Fruit fly (Drosophila melanogaster): Measurements from ENCODE around the gene galene.

Gene galene

DNA sequence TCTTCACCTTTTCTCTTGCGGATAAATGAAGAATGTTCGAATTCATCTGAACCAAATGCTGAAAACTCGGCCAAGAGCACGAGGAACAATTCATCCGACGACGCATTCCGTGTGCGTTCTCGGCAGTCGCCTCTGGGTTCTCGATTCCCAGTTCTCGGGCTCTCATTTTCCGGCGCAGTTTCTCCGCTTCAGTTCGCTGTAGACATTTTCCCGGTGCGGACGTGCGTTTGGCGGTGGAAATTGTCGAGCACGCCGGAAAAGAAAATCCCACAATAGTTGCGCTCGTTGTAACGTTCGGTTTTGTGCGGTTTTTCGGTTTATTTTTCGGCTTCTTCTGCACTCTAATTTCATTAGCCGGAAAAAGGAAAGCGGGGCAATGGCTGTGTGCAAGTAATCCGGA lies 40.2 kb downstream of the galene start, which contains the start of gene CG32333:
TSS of gene CG32333 (plus strand) at position 190 of the 400 bp plus-strand sequence.
- TF ChIP-seq CG10348 (GFP tag; IDR thresholded peaks at IDR 0.05) (no peak), Ets98B (GFP tag; IDR thresholded peaks at IDR 0.05) (no peak), CG15710 (tag; optimal IDR thresholded peaks at IDR 0.05) (no peak), D1 (tag; optimal IDR thresholded peaks at IDR 0.05) (no peak), Pif1B (GFP tag; optimal IDR thresholded peaks at IDR 0.05) (no peak), CG4496 (GFP tag; IDR thresholded peaks at IDR 0.05) (no peak), EcR (GFP tag; optimal IDR thresholded peaks at IDR 0.05) (no peak), CG12605 (GFP tag; IDR thresholded peaks at IDR 0.05) (no peak), CG32121 (GFP tag; IDR thresholded peaks at IDR 0.05) (no peak)

- TF ChIP-seq fd96Ca (GFP tag; IDR thresholded peaks at IDR 0.05) (no peak), CG12605 (GFP tag; IDR thresholded peaks at IDR 0.05) (no peak), CG8159 (tag; optimal IDR thresholded peaks at IDR 0.05) (peak; percentile 4), Ets98B (GFP tag; IDR thresholded peaks at IDR 0.05) (no peak), CG14655 (GFP tag; optimal IDR thresholded peaks at IDR 0.05) (peak; percentile 6), Snoo (tag; optimal IDR thresholded peaks at IDR 0.05) (no peak), CG10348 (GFP tag; IDR thresholded peaks at IDR 0.05) (no peak), CG13204 (GFP tag; optimal IDR thresholded peaks at IDR 0.05) (no peak), CG17806 (tag; optimal IDR thresholded peaks at IDR 0.05) (no peak), Pif1A (GFP tag; optimal IDR thresholded peaks at IDR 0.05) (no peak)
Observed at dm6 chr3L:1277937-1278336, 42.4 kb downstream of the galene start.

DNA sequence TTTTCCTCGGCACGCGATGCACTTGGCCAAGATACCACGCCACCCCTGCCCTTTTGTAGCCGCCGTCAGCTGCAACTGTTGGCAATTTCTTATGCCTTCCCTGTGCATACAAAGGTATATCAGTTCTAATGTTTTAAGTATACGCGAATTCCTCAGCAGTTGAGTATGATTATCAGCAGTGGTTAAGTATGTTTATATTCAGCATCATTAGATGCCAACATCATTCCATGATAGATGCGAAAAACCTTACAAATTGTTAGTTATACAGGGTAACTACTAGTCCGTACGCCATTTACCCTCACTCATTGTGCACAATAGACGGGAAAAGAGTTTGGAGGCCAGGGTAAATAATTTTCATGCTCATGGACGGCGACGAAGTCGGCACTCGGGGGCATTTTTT lies 44.2 kb downstream of the galene start:
- peak; percentile 48 for TF ChIP-seq CG15710 (tag; optimal IDR thresholded peaks at IDR 0.05)
- no peak for TF ChIP-seq CG13204 (GFP tag; optimal IDR thresholded peaks at IDR 0.05)
- peak; percentile 36 for TF ChIP-seq CG34367 (tag; optimal IDR thresholded peaks at IDR 0.05)
- TF ChIP-seq CG10348 (GFP tag; IDR thresholded peaks at IDR 0.05), result no peak
- TF ChIP-seq CG8301 (tag; optimal IDR thresholded peaks at IDR 0.05), result no peak
- TF ChIP-seq Pif1A (GFP tag; optimal IDR thresholded peaks at IDR 0.05), result no peak
- peak; percentile 7 for TF ChIP-seq CG8159 (tag; optimal IDR thresholded peaks at IDR 0.05)
- no peak for TF ChIP-seq CG9948 (tag; optimal IDR thresholded peaks at IDR 0.05)
- TF ChIP-seq CG14655 (GFP tag; optimal IDR thresholded peaks at IDR 0.05), result peak; percentile 3
- peak; percentile 33; the same call in 1 of the 2 replicates for TF ChIP-seq Ets98B (GFP tag; IDR thresholded peaks at IDR 0.05)
- no peak for TF ChIP-seq CG17806 (tag; optimal IDR thresholded peaks at IDR 0.05)
- TF ChIP-seq D1 (tag; optimal IDR thresholded peaks at IDR 0.05), result no peak
- TF ChIP-seq CG12605 (GFP tag; IDR thresholded peaks at IDR 0.05), result no peak
- no peak for TF ChIP-seq EcR (GFP tag; optimal IDR thresholded peaks at IDR 0.05)
- TF ChIP-seq gl (tag; optimal IDR thresholded peaks at IDR 0.05), result no peak
- TF ChIP-seq Snoo (tag; optimal IDR thresholded peaks at IDR 0.05), result no peak
- TF ChIP-seq rn (GFP tag; IDR thresholded peaks at IDR 0.05), result 0 out of 2 replicates have a peak, but pooled peaks have one; percentile 29
- no peak for TF ChIP-seq Pif1B (GFP tag; optimal IDR thresholded peaks at IDR 0.05)
- no peak for TF ChIP-seq CG32121 (GFP tag; IDR thresholded peaks at IDR 0.05)
- TF ChIP-seq CG4496 (GFP tag; IDR thresholded peaks at IDR 0.05), result peak; percentile 40; the same call in 1 of the 3 replicates
- peak; percentile 42; the same call in 1 of the 3 replicates for TF ChIP-seq fd96Ca (GFP tag; IDR thresholded peaks at IDR 0.05)

dm6 chr3L:1280890-1281622 lies 45.5 kb downstream of the galene start:
- no peak for TF ChIP-seq CG8301 (tag; optimal IDR thresholded peaks at IDR 0.05)
- TF ChIP-seq fd96Ca (GFP tag; IDR thresholded peaks at IDR 0.05), result no peak
- no peak for TF ChIP-seq CG32121 (GFP tag; IDR thresholded peaks at IDR 0.05)
- no peak for TF ChIP-seq D1 (tag; optimal IDR thresholded peaks at IDR 0.05)
- no peak for TF ChIP-seq CG15710 (tag; optimal IDR thresholded peaks at IDR 0.05)
- no peak for TF ChIP-seq CG10348 (GFP tag; IDR thresholded peaks at IDR 0.05)
- TF ChIP-seq CG13204 (GFP tag; optimal IDR thresholded peaks at IDR 0.05), result no peak
- TF ChIP-seq rn (GFP tag; IDR thresholded peaks at IDR 0.05), result no peak

All from whole organism, pupa.